Worm (Caenorhabditis elegans): ENCODE measurements around the gene F09C6.15.
"Not testable (repeated sequence)": the region's sequence is repeated elsewhere in the genome, so short reads cannot be mapped to it uniquely, and the experiment has no call there.

The F09C6.15 gene

DNA sequence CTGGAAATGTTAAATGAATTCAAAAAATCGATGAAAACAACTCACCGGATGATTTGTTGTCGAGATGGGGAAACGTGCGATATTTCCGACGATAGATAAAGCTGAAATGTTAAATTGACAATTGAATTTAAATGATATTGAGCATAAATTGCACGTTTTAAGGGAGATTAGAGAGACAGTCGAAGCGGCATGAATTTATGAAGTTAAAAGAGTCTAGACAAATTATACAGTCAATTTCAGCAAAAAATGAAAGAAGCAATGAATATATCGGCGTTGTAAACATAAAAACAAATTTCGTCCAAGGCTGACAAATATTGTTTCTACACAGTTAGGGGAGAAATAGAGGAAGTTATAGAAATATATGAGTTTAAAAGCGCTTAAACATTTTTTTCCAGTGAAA, 33.8 kb downstream of the F09C6.15 start, which contains the start of gene Y102A5C.36:
Gene Y102A5C.36, minus strand, starts transcription at position 101 of the 400 bp plus-strand sequence.
- no peak for TF ChIP-seq zfh-2 (GFP tag; conservative IDR thresholded peaks at IDR 0.05)
- no peak for TF ChIP-seq cebp-1 (GFP tag; IDR thresholded peaks at IDR 0.05)
- no peak for TF ChIP-seq cebp-1 (tag; optimal IDR thresholded peaks at IDR 0.05)
- no peak for TF ChIP-seq attf-6 (GFP tag; IDR thresholded peaks at IDR 0.05)
- TF ChIP-seq attf-3 (GFP tag; conservative IDR thresholded peaks at IDR 0.05): no peak
- TF ChIP-seq nhr-27 (tag; optimal IDR thresholded peaks at IDR 0.05): no peak
- no peak for TF ChIP-seq F57A8.1 (GFP tag; optimal IDR thresholded peaks at IDR 0.05)
- no peak for TF ChIP-seq hlh-12 (tag; optimal IDR thresholded peaks at IDR 0.05)
- no peak for TF ChIP-seq snpc-3.4 (tag; optimal IDR thresholded peaks at IDR 0.05)
- no peak for TF ChIP-seq hlh-26 (GFP tag; conservative IDR thresholded peaks at IDR 0.05)
- no peak for TF ChIP-seq B0035.1 (tag; optimal IDR thresholded peaks at IDR 0.05)

DNA sequence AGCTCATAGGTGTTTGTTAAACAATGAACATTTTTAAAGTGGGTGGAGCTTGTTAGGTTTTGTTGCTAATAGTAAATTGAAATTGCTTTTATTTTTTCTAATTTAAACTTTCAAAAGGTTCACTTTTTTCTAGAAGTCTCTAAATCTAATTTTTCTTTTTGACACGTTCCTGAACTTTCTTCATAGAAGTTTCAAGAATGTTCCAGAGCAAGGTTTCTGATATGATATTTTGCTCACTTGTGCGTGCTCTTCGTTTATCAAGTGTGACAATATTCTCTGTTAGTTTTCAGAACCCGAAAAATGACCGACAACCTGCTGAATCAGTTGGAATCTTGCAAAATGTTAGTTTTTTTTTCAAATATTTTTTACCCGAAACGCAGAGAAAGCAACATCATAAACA, 45.2 kb downstream of the F09C6.15 start, which contains the start of gene fbxa-148:
Gene fbxa-148, plus strand, starts transcription at position 301 of the 400 bp plus-strand sequence.
- not testable (repeated sequence) for TF ChIP-seq ZK185.1 (tag; optimal IDR thresholded peaks at IDR 0.05; ENCODE audit: poor library complexity, severe bottlenecking); cebp-1 (GFP tag; IDR thresholded peaks at IDR 0.05); cebp-1 (tag; optimal IDR thresholded peaks at IDR 0.05); F55B11.4 (tag; optimal IDR thresholded peaks at IDR 0.05; ENCODE audit: borderline replicate concordance, insufficient read depth)

Data from whole organism, young adult.